Fruit fly (Drosophila melanogaster): ENCODE measurements around the gene VhaM9.7-a.

The VhaM9.7-a gene

dm6 chr3L:4227164-4227563, 35.3 kb upstream of the VhaM9.7-a start, which contains the start of gene CG46460 (continued):
- TF ChIP-seq dsx (GFP tag; optimal IDR thresholded peaks at IDR 0.05; ENCODE audit: poor library complexity, severe bottlenecking) (no peak), Hr39 (GFP tag; optimal IDR thresholded peaks at IDR 0.05) (no peak), CG32006 (GFP tag; optimal IDR thresholded peaks at IDR 0.05) (no peak), fkh (GFP tag; optimal IDR thresholded peaks at IDR 0.05) (no peak), CG7368 (GFP tag; optimal IDR thresholded peaks at IDR 0.05) (no peak), Sox15 (GFP tag; optimal IDR thresholded peaks at IDR 0.05) (no peak), esn (GFP tag; optimal IDR thresholded peaks at IDR 0.05) (peak; percentile 20)

- TF ChIP-seq salr (GFP tag; optimal IDR thresholded peaks at IDR 0.05) (peak; percentile 96 to 98), esn (GFP tag; optimal IDR thresholded peaks at IDR 0.05) (peak; percentile 98), CG6808 (GFP tag; optimal IDR thresholded peaks at IDR 0.05) (peak; percentile 99), achi (GFP tag; optimal IDR thresholded peaks at IDR 0.05) (peak; percentile 98), CG4318 (GFP tag; optimal IDR thresholded peaks at IDR 0.05) (peak; percentile 99), CG10631 (GFP tag; optimal IDR thresholded peaks at IDR 0.05) (peak; percentile 99), Ets96B (tag; optimal IDR thresholded peaks at IDR 0.05) (peak; percentile 99), CG8632 (GFP tag; optimal IDR thresholded peaks at IDR 0.05) (peak; percentile 98), Met (GFP tag; optimal IDR thresholded peaks at IDR 0.05) (peak; percentile 97), dac (GFP tag; optimal IDR thresholded peaks at IDR 0.05) (peak; percentile 97), Ets21C (GFP tag; optimal IDR thresholded peaks at IDR 0.05) (peak; percentile 91), CG11902 (GFP tag; optimal IDR thresholded peaks at IDR 0.05) (peak; percentile 97), Hr39 (GFP tag; optimal IDR thresholded peaks at IDR 0.05) (peak; percentile 97), CG6276 (GFP tag; optimal IDR thresholded peaks at IDR 0.05) (peak; percentile 99), CG3919 (GFP tag; optimal IDR thresholded peaks at IDR 0.05) (peak; percentile 99), fkh (GFP tag; optimal IDR thresholded peaks at IDR 0.05) (peak; percentile 61), CG10669 (GFP tag; optimal IDR thresholded peaks at IDR 0.05) (peak; percentile 99), CG1621 (tag; optimal IDR thresholded peaks at IDR 0.05) (peak; percentile 98), topi (GFP tag; optimal IDR thresholded peaks at IDR 0.05) (peak; percentile 98), Hr38 (GFP tag; optimal IDR thresholded peaks at IDR 0.05) (peak; percentile 87), CG34406 (GFP tag; optimal IDR thresholded peaks at IDR 0.05) (peak; percentile 97), CG3032 (tag; optimal IDR thresholded peaks at IDR 0.05) (peak; percentile 99), Eip78C (GFP tag) (peak; percentile 100), eg (GFP tag; IDR thresholded peaks at IDR 0.05) (peak; percentile 99), Eip93F (GFP tag; optimal IDR thresholded peaks at IDR 0.05) (peak; percentile 88), acj6 (GFP tag; optimal IDR thresholded peaks at IDR 0.05) (peak; percentile 98), Hr4 (GFP tag; optimal IDR thresholded peaks at IDR 0.05) (peak; percentile 99), CG11294 (GFP tag; IDR thresholded peaks at IDR 0.05) (peak; percentile 98), Eip75B (GFP tag; optimal IDR thresholded peaks at IDR 0.05) (peak; percentile 99), ss (GFP tag; optimal IDR thresholded peaks at IDR 0.05) (peak; percentile 98 to 99), fd85E (GFP tag; optimal IDR thresholded peaks at IDR 0.05) (peak; percentile 80), CG15336 (GFP tag; IDR thresholded peaks at IDR 0.05) (peak; percentile 100), cyc (GFP tag; optimal IDR thresholded peaks at IDR 0.05) (peak; percentile 97), Lpt (GFP tag; optimal IDR thresholded peaks at IDR 0.05) (peak; percentile 97), Sox14 (GFP tag; optimal IDR thresholded peaks at IDR 0.05) (peak; percentile 99), CG8319 (GFP tag; optimal IDR thresholded peaks at IDR 0.05) (peak; percentile 96), CG11762 (GFP tag; optimal IDR thresholded peaks at IDR 0.05; ENCODE audit: insufficient read depth) (peak; percentile 97), Gug (GFP tag; IDR thresholded peaks at IDR 0.05) (peak; percentile 99), CG32006 (GFP tag; optimal IDR thresholded peaks at IDR 0.05) (peak; percentile 99), lz (GFP tag; optimal IDR thresholded peaks at IDR 0.05) (peak; percentile 98), Smox (GFP tag; optimal IDR thresholded peaks at IDR 0.05) (peak; percentile 91), Sox15 (GFP tag; optimal IDR thresholded peaks at IDR 0.05) (peak; percentile 93), spab (GFP tag; optimal IDR thresholded peaks at IDR 0.05) (peak; percentile 99), Blimp-1 (GFP tag; optimal IDR thresholded peaks at IDR 0.05) (peak; percentile 89), pdm3 (GFP tag; optimal IDR thresholded peaks at IDR 0.05) (peak; percentile 98), CG31627 (GFP tag; optimal IDR thresholded peaks at IDR 0.05) (peak; percentile 95)
Observed at dm6 chr3L:4228187-4228836, 34.2 kb upstream of the VhaM9.7-a start.

Data from whole organism, prepupa.